Worm (Caenorhabditis elegans) whole organism, young adult: ENCODE data around the gene atg-10.

ENCODE experiments used
- Y95B8A.8 ChIP-seq: fragments of 200-800 bp; sonication (Bioruptor generic); IDR thresholded peaks from 2 replicates; pipeline ENCODE4 v1.3.6; 2022; ENCODE audit warnings: missing genetic modification reagents, missing genetic modification characterization, missing compliant biosample characterization
- ama-1 ChIP-seq, 3 experiments: fragments of 150-350 bp in 1 of 3; sonication (generic microtip) in 2 of 3; optimal IDR thresholded peaks; 2 replicates each; lab custom pipeline; 2014 to 2018; ENCODE audit warnings: missing biosample characterization in 2 of 3, missing genetic modification characterization in 2 of 3, missing genetic modification reagents in 2 of 3
- ets-4 ChIP-seq: fragments of 200-800 bp; sonication (Bioruptor generic); optimal IDR thresholded peaks from 2 replicates; lab custom pipeline; 2018; ENCODE audit warnings: mild to moderate bottlenecking, missing genetic modification characterization, missing compliant biosample characterization
- him-1 ChIP-seq: sonication (generic microtip); optimal IDR thresholded peaks from 2 replicates; lab custom pipeline; 2016; ENCODE audit warnings: missing genotype, missing genetic modification reagents, missing genetic modification characterization, missing compliant biosample characterization
- nhr-179 ChIP-seq: sonication (generic microtip); optimal IDR thresholded peaks from 2 replicates; lab custom pipeline; 2016; ENCODE audit warnings: mild to moderate bottlenecking, missing genetic modification characterization, missing compliant biosample characterization
- unc-130 ChIP-seq: sonication (generic microtip); optimal IDR thresholded peaks from 2 replicates; lab custom pipeline; 2016; ENCODE audit warnings: missing genetic modification reagents, missing genetic modification characterization, missing compliant biosample characterization
- unc-62 ChIP-seq: fragments of 150-350 bp; optimal IDR thresholded peaks from 2 replicates; lab custom pipeline; 2014; ENCODE audit warnings: missing biosample characterization, missing genetic modification reagents, missing genetic modification characterization
- ztf-6 ChIP-seq: fragments of 200-800 bp; sonication (Bioruptor generic); IDR thresholded peaks from 2 replicates; pipeline ENCODE4 v1.3.6; 2022; ENCODE audit warnings: missing genetic modification reagents, missing genetic modification characterization, missing compliant biosample characterization

- TF ChIP-seq him-1 (tag; lab: Kevin White, UChicago) (no peak), ets-4 (GFP tag; lab: Kevin White, UChicago) (no peak), ama-1 (optimal IDR thresholded peaks at IDR 0.05; lab: Kevin White, UChicago) (no peak), ama-1 (GFP tag; optimal IDR thresholded peaks at IDR 0.05; lab: Kevin White, UChicago) (no peak), Y95B8A.8 (GFP tag; lab: Robert Waterston, UW) (no peak), unc-130 (GFP tag; lab: Kevin White, UChicago) (no peak), ztf-6 (GFP tag; lab: Robert Waterston, UW) (no peak), unc-62 (GFP tag; lab: Kevin White, UChicago) (no peak), nhr-179 (tag; lab: Kevin White, UChicago) (no peak)
Measured at ce11 chrII:8701619-8702350, 42.9 kb downstream of the atg-10 start, which contains the start of gene sphk-1.
